Worm (Caenorhabditis elegans) whole organism, young adult: ENCODE measurements around the gene F09G8.7.

Source experiments
- B0336.3 ChIP-seq: fragments of 200-800 bp; sonication (Bioruptor generic); IDR thresholded peaks from 2 replicates; pipeline ENCODE4 v1.3.6; 2022; ENCODE audit warnings: missing genetic modification characterization, missing compliant biosample characterization
- F10E7.11 ChIP-seq: sonication (generic microtip); optimal IDR thresholded peaks from 2 replicates; lab custom pipeline; 2017; ENCODE audit warnings: mild to moderate bottlenecking, missing genetic modification characterization, moderate library complexity, missing compliant biosample characterization
- F33H1.4 ChIP-seq: fragments of 200-800 bp; sonication (Bioruptor generic); IDR thresholded peaks from 2 replicates; pipeline ENCODE4 v1.3.6; 2022; ENCODE audit warnings: missing genetic modification reagents, missing genetic modification characterization, missing compliant biosample characterization
- F39B2.1 ChIP-seq: fragments of 200-800 bp; sonication (Bioruptor generic); IDR thresholded peaks from 2 replicates; pipeline ENCODE4 v1.3.6; 2022; ENCODE audit warnings: missing genetic modification reagents, missing genetic modification characterization, missing compliant biosample characterization
- F55B11.4 ChIP-seq: sonication (generic microtip); optimal IDR thresholded peaks from 2 replicates; lab custom pipeline; 2016; ENCODE audit warnings: missing compliant biosample characterization, missing genetic modification characterization, borderline replicate concordance; ENCODE audit not compliant: insufficient read depth
- Y56A3A.18 ChIP-seq: fragments of 200-800 bp; sonication (Bioruptor generic); IDR thresholded peaks from 2 replicates; pipeline ENCODE4 v1.3.6; 2022; ENCODE audit warnings: missing genetic modification reagents, missing genetic modification characterization, missing compliant biosample characterization
- Y79H2A.3 ChIP-seq: fragments of 200-800 bp; sonication (Bioruptor generic); conservative IDR thresholded peaks from 2 replicates; pipeline ENCODE4 v1.3.6; 2022; ENCODE audit warnings: missing genetic modification reagents, missing genetic modification characterization, missing compliant biosample characterization
- Y95B8A.8 ChIP-seq: fragments of 200-800 bp; sonication (Bioruptor generic); IDR thresholded peaks from 2 replicates; pipeline ENCODE4 v1.3.6; 2022; ENCODE audit warnings: missing genetic modification reagents, missing genetic modification characterization, missing compliant biosample characterization
- ZK185.1 ChIP-seq: sonication (generic microtip); optimal IDR thresholded peaks from 2 replicates; lab custom pipeline; 2016; ENCODE audit warnings: mild to moderate bottlenecking, missing genetic modification characterization, missing compliant biosample characterization; ENCODE audit not compliant: poor library complexity, severe bottlenecking
- aptf-2 ChIP-seq: fragments of 200-800 bp; sonication (Bioruptor generic); conservative IDR thresholded peaks from 2 replicates; pipeline ENCODE4 v1.3.6; 2022; ENCODE audit warnings: missing genetic modification reagents, missing genetic modification characterization, missing compliant biosample characterization
- aptf-3 ChIP-seq: fragments of 200-800 bp; sonication (Bioruptor generic); IDR thresholded peaks from 2 replicates; pipeline ENCODE4 v1.3.6; 2022; ENCODE audit warnings: missing genetic modification characterization, missing compliant biosample characterization
- bed-1 ChIP-seq: fragments of 200-800 bp; sonication (Bioruptor generic); IDR thresholded peaks from 2 replicates; pipeline ENCODE4 v1.3.6; 2022; ENCODE audit warnings: missing genetic modification reagents, missing genetic modification characterization, missing compliant biosample characterization
- ceh-27 ChIP-seq: fragments of 200-800 bp; sonication (Bioruptor generic); optimal IDR thresholded peaks from 2 replicates; lab custom pipeline; 2018; ENCODE audit warnings: mild to moderate bottlenecking, missing genetic modification characterization, moderate library complexity, missing compliant biosample characterization
- ceh-79 ChIP-seq: sonication (generic microtip); optimal IDR thresholded peaks from 2 replicates; lab custom pipeline; 2017; ENCODE audit warnings: mild to moderate bottlenecking, missing genetic modification characterization, missing compliant biosample characterization
- ceh-91 ChIP-seq: fragments of 200-800 bp; sonication (Bioruptor generic); IDR thresholded peaks from 2 replicates; pipeline ENCODE4 v1.3.6; 2022; ENCODE audit warnings: missing genetic modification reagents, missing genetic modification characterization, missing compliant biosample characterization
- egl-44 ChIP-seq: fragments of 200-800 bp; sonication (Bioruptor generic); IDR thresholded peaks from 2 replicates; pipeline ENCODE4 v1.3.6; 2022; ENCODE audit warnings: missing genetic modification reagents, missing genetic modification characterization, missing compliant biosample characterization
- fkh-3 ChIP-seq: sonication (generic microtip); optimal IDR thresholded peaks from 2 replicates; lab custom pipeline; 2016; ENCODE audit warnings: mild to moderate bottlenecking, missing genetic modification characterization, missing compliant biosample characterization
- hmg-1.2 ChIP-seq: fragments of 200-800 bp; sonication (Bioruptor generic); IDR thresholded peaks from 2 replicates; pipeline ENCODE4 v1.3.6; 2022; ENCODE audit warnings: missing genetic modification reagents, missing genetic modification characterization, missing compliant biosample characterization
- hrde-1 ChIP-seq: sonication (generic microtip); optimal IDR thresholded peaks from 2 replicates; lab custom pipeline; 2016; ENCODE audit warnings: missing genetic modification characterization, mild to moderate bottlenecking, missing compliant biosample characterization, moderate library complexity, missing genotype, missing genetic modification reagents, borderline replicate concordance
- hsf-1 ChIP-seq: fragments of 200-800 bp; sonication (Bioruptor generic); IDR thresholded peaks from 2 replicates; pipeline ENCODE4 v1.3.6; 2022; ENCODE audit warnings: missing genetic modification reagents, missing genetic modification characterization, missing compliant biosample characterization
- lin-26 ChIP-seq: fragments of 200-800 bp; sonication (Bioruptor generic); IDR thresholded peaks from 2 replicates; pipeline ENCODE4 v1.3.6; 2022; ENCODE audit warnings: missing genetic modification reagents, missing genetic modification characterization, missing compliant biosample characterization
- lin-40 ChIP-seq: sonication (generic microtip); optimal IDR thresholded peaks from 2 replicates; lab custom pipeline; 2016; ENCODE audit warnings: missing genetic modification characterization, mild to moderate bottlenecking, missing compliant biosample characterization, missing genotype, missing genetic modification reagents
- madf-10 ChIP-seq: sonication (generic microtip); optimal IDR thresholded peaks from 2 replicates; lab custom pipeline; 2016; ENCODE audit warnings: mild to moderate bottlenecking, missing genetic modification characterization, missing compliant biosample characterization
- mcd-1 ChIP-seq: fragments of 200-800 bp; sonication (Bioruptor generic); IDR thresholded peaks from 2 replicates; pipeline ENCODE4 v1.3.6; 2022; ENCODE audit warnings: missing genetic modification reagents, missing genetic modification characterization, missing compliant biosample characterization
- nfya-1 ChIP-seq: sonication (generic microtip); optimal IDR thresholded peaks from 2 replicates; lab custom pipeline; 2017; ENCODE audit warnings: antibody characterized with exemption, missing compliant biosample characterization, missing genetic modification characterization, borderline replicate concordance; ENCODE audit not compliant: insufficient read depth
- nfyb-1 ChIP-seq: fragments of 200-800 bp; sonication (Bioruptor generic); IDR thresholded peaks from 2 replicates; pipeline ENCODE4 v1.3.6; 2022; ENCODE audit warnings: missing genetic modification reagents, missing genetic modification characterization, missing compliant biosample characterization
- rec-8 ChIP-seq, 2 experiments: sonication (generic microtip); optimal IDR thresholded peaks; 2 replicates each; lab custom pipeline; 2016; ENCODE audit warnings: mild to moderate bottlenecking in 2 of 2, missing genetic modification characterization in 2 of 2, missing genetic modification reagents in 2 of 2, missing genotype in 2 of 2, missing biosample characterization in 1 of 2, missing compliant biosample characterization in 1 of 2, moderate library complexity in 1 of 2
- rpc-1 ChIP-seq, 2 experiments: fragments of 150-350 bp in 1 of 2; sonication (generic microtip) in 1 of 2; optimal IDR thresholded peaks; 2 replicates each; lab custom pipeline; 2014 to 2018; ENCODE audit warnings: missing biosample characterization in 1 of 2, missing genetic modification characterization in 1 of 2, missing genetic modification reagents in 1 of 2, missing genotype in 1 of 2
- sea-2 ChIP-seq: fragments of 200-800 bp; sonication (Bioruptor generic); IDR thresholded peaks from 2 replicates; pipeline ENCODE4 v1.3.6; 2022; ENCODE audit warnings: missing genetic modification characterization, missing compliant biosample characterization
- snpc-1.1 ChIP-seq: sonication (generic microtip); optimal IDR thresholded peaks from 2 replicates; lab custom pipeline; 2017; ENCODE audit warnings: missing genetic modification characterization, mild to moderate bottlenecking, missing compliant biosample characterization, antibody characterized with exemption, moderate library complexity, missing genotype, missing genetic modification reagents; ENCODE audit not compliant: insufficient read depth
- snpc-3.4 ChIP-seq: sonication (generic microtip); optimal IDR thresholded peaks from 2 replicates; lab custom pipeline; 2017; ENCODE audit warnings: missing genetic modification characterization, mild to moderate bottlenecking, missing compliant biosample characterization, antibody characterized with exemption, moderate library complexity, missing genotype, missing genetic modification reagents
- sptf-2 ChIP-seq: fragments of 200-800 bp; sonication (Bioruptor generic); optimal IDR thresholded peaks from 2 replicates; lab custom pipeline; 2018; ENCODE audit warnings: mild to moderate bottlenecking, missing genetic modification characterization, missing compliant biosample characterization
- tbp1 ChIP-seq: fragments of 200-800 bp; sonication (Bioruptor generic); optimal IDR thresholded peaks from 2 replicates; lab custom pipeline; 2018; ENCODE audit warnings: mild to moderate bottlenecking, missing genetic modification characterization, missing compliant biosample characterization
- tlf-1 ChIP-seq: fragments of 200-800 bp; sonication (Bioruptor generic); optimal IDR thresholded peaks from 2 replicates; lab custom pipeline; 2018; ENCODE audit warnings: mild to moderate bottlenecking, missing genetic modification characterization, missing compliant biosample characterization
- unc-62 ChIP-seq: fragments of 150-350 bp; optimal IDR thresholded peaks from 2 replicates; lab custom pipeline; 2014; ENCODE audit warnings: missing biosample characterization, missing genetic modification reagents, missing genetic modification characterization
- zfh-2 ChIP-seq: fragments of 200-800 bp; sonication (Bioruptor generic); conservative IDR thresholded peaks from 2 replicates; pipeline ENCODE4 v1.3.6; 2022; ENCODE audit warnings: missing genetic modification reagents, missing genetic modification characterization, missing compliant biosample characterization
- zim-3 ChIP-seq: sonication (generic microtip); optimal IDR thresholded peaks from 2 replicates; lab custom pipeline; 2017; ENCODE audit warnings: mild to moderate bottlenecking, missing genetic modification characterization, moderate library complexity, missing compliant biosample characterization
- ztf-28 ChIP-seq: fragments of 200-800 bp; sonication (Bioruptor generic); IDR thresholded peaks from 2 replicates; pipeline ENCODE4 v1.3.6; 2022; ENCODE audit warnings: missing genetic modification reagents, missing genetic modification characterization, missing compliant biosample characterization
- ztf-6 ChIP-seq: fragments of 200-800 bp; sonication (Bioruptor generic); IDR thresholded peaks from 2 replicates; pipeline ENCODE4 v1.3.6; 2022; ENCODE audit warnings: missing genetic modification reagents, missing genetic modification characterization, missing compliant biosample characterization

The F09G8.7 gene

ce11 chrIII:8305304-8305703, 37.1 kb upstream of the F09G8.7 start:
- TF ChIP-seq hsf-1 (GFP tag; lab: Robert Waterston, UW): 0 out of 2 replicates have a peak, but pooled peaks have one; percentile 10
- no peak for TF ChIP-seq fkh-3 (tag; lab: Kevin White, UChicago)

ce11 chrIII:8303440-8303839, 35.3 kb upstream of the F09G8.7 start:
- TF ChIP-seq F55B11.4 (tag; lab: Kevin White, UChicago) (no peak), Y95B8A.8 (GFP tag; lab: Robert Waterston, UW) (no peak), hmg-1.2 (no peak), snpc-3.4 (tag; lab: Kevin White, UChicago) (no peak), tbp1 (GFP tag; lab: Kevin White, UChicago) (no peak), lin-26 (GFP tag; lab: Robert Waterston, UW) (no peak), B0336.3 (GFP tag; lab: Robert Waterston, UW) (no peak), tlf-1 (GFP tag; lab: Kevin White, UChicago) (no peak), Y56A3A.18 (no peak), rec-8 (tag; optimal IDR thresholded peaks at IDR 0.05; lab: Kevin White, UChicago) (no peak), rpc-1 (optimal IDR thresholded peaks at IDR 0.05; lab: Kevin White, UChicago) (no peak), rpc-1 (tag; optimal IDR thresholded peaks at IDR 0.05; lab: Kevin White, UChicago) (no peak), hrde-1 (tag; lab: Kevin White, UChicago) (no peak), sea-2 (GFP tag; lab: Robert Waterston, UW) (no peak), ceh-91 (no peak), aptf-3 (GFP tag; lab: Robert Waterston, UW) (no peak), ztf-6 (GFP tag; lab: Robert Waterston, UW) (no peak), zfh-2 (no peak), ceh-27 (GFP tag; lab: Kevin White, UChicago) (no peak), nfyb-1 (GFP tag; lab: Robert Waterston, UW) (no peak), Y79H2A.3 (GFP tag; lab: Robert Waterston, UW) (no peak)

ce11 chrIII:8300860-8301396, 32.8 kb upstream of the F09G8.7 start:
- TF ChIP-seq sptf-2 (GFP tag; lab: Kevin White, UChicago) (no peak), nfya-1 (no peak), bed-1 (GFP tag; lab: Robert Waterston, UW) (no peak), madf-10 (no peak), unc-62 (GFP tag; lab: Kevin White, UChicago) (no peak), zim-3 (no peak)

- TF ChIP-seq F39B2.1 (no peak), snpc-1.1 (tag; lab: Kevin White, UChicago) (no peak), ZK185.1 (tag; lab: Kevin White, UChicago) (no peak), ceh-79 (tag; lab: Kevin White, UChicago) (no peak), ceh-27 (GFP tag; lab: Kevin White, UChicago) (no peak), lin-40 (tag; lab: Kevin White, UChicago) (no peak), egl-44 (GFP tag; lab: Robert Waterston, UW) (no peak), mcd-1 (GFP tag; lab: Robert Waterston, UW) (no peak), F10E7.11 (tag; lab: Kevin White, UChicago) (no peak), aptf-2 (GFP tag; lab: Robert Waterston, UW) (no peak), B0336.3 (GFP tag; lab: Robert Waterston, UW) (no peak), F33H1.4 (GFP tag; lab: Robert Waterston, UW) (no peak), ztf-28 (no peak)
- TF ChIP-seq, all 124 proteins: peak for 0
These were observed 31.6 kb upstream of the F09G8.7 start for ce11 chrIII:8299734-8300133.
